Worm (Caenorhabditis elegans) whole organism, L1 larva: ENCODE measurements around the gene thn-5.

ENCODE experiments used
- ama-1 ChIP-seq: fragments of 150-350 bp; optimal IDR thresholded peaks from 2 replicates; lab custom pipeline; 2014
- dsc-1 ChIP-seq: sonication (generic microtip); optimal IDR thresholded peaks from 2 replicates; lab custom pipeline; 2016; ENCODE audit warnings: mild to moderate bottlenecking, missing genetic modification characterization, missing compliant biosample characterization
- nhr-12 ChIP-seq: sonication (generic microtip); optimal IDR thresholded peaks from 2 replicates; lab custom pipeline; 2017; ENCODE audit warnings: missing biosample characterization, missing genetic modification characterization

- TF ChIP-seq dsc-1 (tag; lab: Kevin White, UChicago) (no peak), ama-1 (lab: Kevin White, UChicago) (no peak), nhr-12 (tag; lab: Kevin White, UChicago) (no peak)
Measured at ce11 chrIV:5215092-5215491, 15.5 kb upstream of the thn-5 start, which contains the start of gene Y59E9AL.4.
